ENCODE assay signal across 7 worm cellular contexts in genomic region chrII:4089183-4089582, ce11.
TF ChIP-seq lines count a peak whose summit lies in the region.

No protein-coding gene starts in this region.

TF ChIP-seq in whole organism, L1 larva, 84 proteins besides CTCF, POLR2A, EP300 and RAD21 (continues in another document):
- TF ChIP-seq ztf-11 (tag; optimal IDR thresholded peaks at IDR 0.05; lab: Kevin White, UChicago) (no peak), lin-13 (GFP tag; optimal IDR thresholded peaks at IDR 0.05; lab: Kevin White, UChicago) (peak; percentile 1), lsy-2 (tag; optimal IDR thresholded peaks at IDR 0.05; lab: Kevin White, UChicago) (peak; percentile 54 to 57), lin-35 (GFP tag; optimal IDR thresholded peaks at IDR 0.05; lab: Kevin White, UChicago) (peak in 1 of 2 experiments; percentile 78), egl-27 (tag; optimal IDR thresholded peaks at IDR 0.05; lab: Kevin White, UChicago) (no peak), nhr-76 (tag; optimal IDR thresholded peaks at IDR 0.05; lab: Kevin White, UChicago) (no peak), fkh-10 (GFP tag; optimal IDR thresholded peaks at IDR 0.05; lab: Kevin White, UChicago) (no peak), mdl-1 (tag; optimal IDR thresholded peaks at IDR 0.05; lab: Kevin White, UChicago) (peak in 1 of 2 experiments; percentile 49), snpc-4 (tag; optimal IDR thresholded peaks at IDR 0.05; lab: Kevin White, UChicago) (no peak), mef-2 (tag; optimal IDR thresholded peaks at IDR 0.05; lab: Kevin White, UChicago) (no peak), alr-1 (tag; optimal IDR thresholded peaks at IDR 0.05; lab: Kevin White, UChicago; ENCODE audit: borderline replicate concordance) (no peak), nhr-84 (tag; optimal IDR thresholded peaks at IDR 0.05; lab: Kevin White, UChicago) (no peak), C34B4.2 (tag; optimal IDR thresholded peaks at IDR 0.05; lab: Kevin White, UChicago) (no peak)

TF ChIP-seq in whole organism, L2 larva, 48 proteins besides CTCF, POLR2A, EP300 and RAD21 (continues in another document):
- peak; percentile 22 for TF ChIP-seq ztf-4 (tag; optimal IDR thresholded peaks at IDR 0.05; lab: Kevin White, UChicago)
- no peak for TF ChIP-seq nhr-77 (tag; optimal IDR thresholded peaks at IDR 0.05; lab: Kevin White, UChicago)
- TF ChIP-seq lin-11 (tag; optimal IDR thresholded peaks at IDR 0.05; lab: Kevin White, UChicago) = no peak
- TF ChIP-seq aly-2 (tag; optimal IDR thresholded peaks at IDR 0.05; lab: Kevin White, UChicago) = no peak
- peak; percentile 96 for TF ChIP-seq fos-1 (tag; optimal IDR thresholded peaks at IDR 0.05; lab: Kevin White, UChicago)
- TF ChIP-seq gmeb-1 (tag; optimal IDR thresholded peaks at IDR 0.05; lab: Kevin White, UChicago) = peak; percentile 74
- no peak for TF ChIP-seq peb-1 (tag; optimal IDR thresholded peaks at IDR 0.05; lab: Kevin White, UChicago)
- TF ChIP-seq nhr-10 (tag; optimal IDR thresholded peaks at IDR 0.05; lab: Kevin White, UChicago) = no peak
- no peak for TF ChIP-seq nhr-12 (tag; optimal IDR thresholded peaks at IDR 0.05; lab: Kevin White, UChicago)
- TF ChIP-seq zag-1 (tag; optimal IDR thresholded peaks at IDR 0.05; lab: Kevin White, UChicago) = no peak
- no peak for TF ChIP-seq nhr-11 (tag; optimal IDR thresholded peaks at IDR 0.05; lab: Kevin White, UChicago)
- no peak for TF ChIP-seq dmd-4 (tag; optimal IDR thresholded peaks at IDR 0.05; lab: Kevin White, UChicago)
- peak; percentile 11 for TF ChIP-seq mab-5 (tag; optimal IDR thresholded peaks at IDR 0.05; lab: Kevin White, UChicago)
- TF ChIP-seq nhr-23 (tag; optimal IDR thresholded peaks at IDR 0.05; lab: Kevin White, UChicago) = no peak

TF ChIP-seq in whole organism, L3 larva, 47 proteins besides CTCF, POLR2A, EP300 and RAD21 (continues in another document):
- TF ChIP-seq ztf-11 (tag; optimal IDR thresholded peaks at IDR 0.05; lab: Kevin White, UChicago) (no peak), ceh-9 (tag; optimal IDR thresholded peaks at IDR 0.05; lab: Kevin White, UChicago) (no peak), R02D3.7 (tag; optimal IDR thresholded peaks at IDR 0.05; lab: Kevin White, UChicago) (peak; percentile 38), aly-2 (tag; optimal IDR thresholded peaks at IDR 0.05; lab: Kevin White, UChicago) (no peak), elt-3 (tag; optimal IDR thresholded peaks at IDR 0.05; lab: Kevin White, UChicago) (peak in 2 of 3 experiments; percentile 11 to 68), jun-1 (tag; optimal IDR thresholded peaks at IDR 0.05; lab: Kevin White, UChicago) (peak; percentile 91), mdl-1 (tag; optimal IDR thresholded peaks at IDR 0.05; lab: Kevin White, UChicago) (peak; percentile 62), unc-62 (GFP tag; optimal IDR thresholded peaks at IDR 0.05; lab: Kevin White, UChicago) (peak; percentile 15), eor-1 (tag; optimal IDR thresholded peaks at IDR 0.05; lab: Kevin White, UChicago) (no peak), tbx-2 (tag; optimal IDR thresholded peaks at IDR 0.05; lab: Kevin White, UChicago) (peak; percentile 6), egl-5 (tag; optimal IDR thresholded peaks at IDR 0.05; lab: Kevin White, UChicago) (peak; percentile 33), skn-1 (tag; optimal IDR thresholded peaks at IDR 0.05; lab: Kevin White, UChicago) (no peak), pqm-1 (tag; optimal IDR thresholded peaks at IDR 0.05; lab: Kevin White, UChicago) (peak; percentile 98), snpc-4 (tag; optimal IDR thresholded peaks at IDR 0.05; lab: Kevin White, UChicago) (no peak)

TF ChIP-seq in whole organism, L4 larva, 104 proteins besides CTCF, POLR2A, EP300 and RAD21 (continues in another document):
- TF ChIP-seq lin-1 (GFP tag; IDR thresholded peaks at IDR 0.05; lab: Robert Waterston, UW) (peak; percentile 86), lin-13 (GFP tag; optimal IDR thresholded peaks at IDR 0.05; lab: Kevin White, UChicago) (peak; percentile 37), nhr-48 (tag; optimal IDR thresholded peaks at IDR 0.05; lab: Kevin White, UChicago) (peak; percentile 99), ceh-20 (GFP tag; IDR thresholded peaks at IDR 0.05; lab: Robert Waterston, UW) (peak; percentile 78), ceh-28 (tag; optimal IDR thresholded peaks at IDR 0.05; lab: Kevin White, UChicago) (no peak), dve-1 (tag; optimal IDR thresholded peaks at IDR 0.05; lab: Kevin White, UChicago; ENCODE audit: insufficient read depth) (peak; percentile 95), D1046.2 (GFP tag; IDR thresholded peaks at IDR 0.05; lab: Robert Waterston, UW) (no peak), lin-39 (tag; optimal IDR thresholded peaks at IDR 0.05; lab: Kevin White, UChicago) (no peak), dmd-8 (GFP tag; IDR thresholded peaks at IDR 0.05; lab: Robert Waterston, UW) (no peak), mxl-3 (GFP tag; optimal IDR thresholded peaks at IDR 0.05; lab: Kevin White, UChicago) (peak; percentile 98), php-3 (GFP tag; IDR thresholded peaks at IDR 0.05; lab: Robert Waterston, UW) (peak; percentile 77), nhr-25 (tag; optimal IDR thresholded peaks at IDR 0.05; lab: Kevin White, UChicago; ENCODE audit: borderline replicate concordance, insufficient read depth) (peak; percentile 30), nhr-11 (tag; optimal IDR thresholded peaks at IDR 0.05; lab: Kevin White, UChicago) (peak; percentile 58), hlh-11 (tag; optimal IDR thresholded peaks at IDR 0.05; lab: Kevin White, UChicago) (peak; percentile 96)

TF ChIP-seq in whole organism, late embryonic, 69 proteins besides CTCF, POLR2A, EP300 and RAD21:
- TF ChIP-seq elt-2 (tag; optimal IDR thresholded peaks at IDR 0.05; lab: Kevin White, UChicago) = peak; percentile 84
- no peak for TF ChIP-seq ceh-2 (tag; optimal IDR thresholded peaks at IDR 0.05; lab: Kevin White, UChicago)
- TF ChIP-seq ceh-18 (tag; optimal IDR thresholded peaks at IDR 0.05; lab: Kevin White, UChicago) = peak; percentile 59
- TF ChIP-seq unc-3 (GFP tag; conservative IDR thresholded peaks at IDR 0.05; lab: Robert Waterston, UW) = no peak
- TF ChIP-seq unc-3 (tag; optimal IDR thresholded peaks at IDR 0.05; lab: Kevin White, UChicago) = no peak

TF ChIP-seq in whole organism, mixed stage, embryonic, 35 proteins besides CTCF, POLR2A, EP300 and RAD21:
- peak; percentile 13 for TF ChIP-seq unc-120 (tag; optimal IDR thresholded peaks at IDR 0.05; lab: Kevin White, UChicago; ENCODE audit: poor library complexity, severe bottlenecking)
- TF ChIP-seq sptf-1 (tag; optimal IDR thresholded peaks at IDR 0.05; lab: Kevin White, UChicago) = no peak

TF ChIP-seq in whole organism, young adult, 124 proteins besides CTCF, POLR2A, EP300 and RAD21 (continues in another document):
- TF ChIP-seq somi-1 (GFP tag; optimal IDR thresholded peaks at IDR 0.05; lab: Kevin White, UChicago) (peak; percentile 93), ets-4 (GFP tag; optimal IDR thresholded peaks at IDR 0.05; lab: Kevin White, UChicago) (peak; percentile 12), mes-4 (tag; optimal IDR thresholded peaks at IDR 0.05; lab: Kevin White, UChicago) (no peak), hmg-20 (GFP tag; IDR thresholded peaks at IDR 0.05; lab: Robert Waterston, UW) (no peak), nhr-80 (tag; optimal IDR thresholded peaks at IDR 0.05; lab: Kevin White, UChicago) (peak; percentile 99), atf-7 (tag; optimal IDR thresholded peaks at IDR 0.05; lab: Kevin White, UChicago) (peak; percentile 74), athp-1 (tag; optimal IDR thresholded peaks at IDR 0.05; lab: Kevin White, UChicago) (no peak), lin-40 (tag; optimal IDR thresholded peaks at IDR 0.05; lab: Kevin White, UChicago) (peak; percentile 86), nhr-27 (tag; optimal IDR thresholded peaks at IDR 0.05; lab: Kevin White, UChicago) (no peak), C06A6.2 (GFP tag; conservative IDR thresholded peaks at IDR 0.05; lab: Robert Waterston, UW) (peak; percentile 76), snpc-4 (GFP tag; optimal IDR thresholded peaks at IDR 0.05; lab: Kevin White, UChicago) (no peak), snpc-4 (tag; optimal IDR thresholded peaks at IDR 0.05; lab: Kevin White, UChicago) (peak in 2 of 4 experiments; percentile 6 to 25), ztf-26 (tag; optimal IDR thresholded peaks at IDR 0.05; lab: Kevin White, UChicago) (peak; percentile 88), mcd-1 (GFP tag; IDR thresholded peaks at IDR 0.05; lab: Robert Waterston, UW) (peak; percentile 18; the same call in 1 of the 2 replicates), Y56A3A.18 (GFP tag; IDR thresholded peaks at IDR 0.05; lab: Robert Waterston, UW) (peak; percentile 42; the same call in 1 of the 2 replicates), nfyb-1 (GFP tag; IDR thresholded peaks at IDR 0.05; lab: Robert Waterston, UW) (peak; percentile 75), tlf-1 (GFP tag; optimal IDR thresholded peaks at IDR 0.05; lab: Kevin White, UChicago) (peak; percentile 48), attf-5 (GFP tag; optimal IDR thresholded peaks at IDR 0.05; lab: Kevin White, UChicago) (peak; percentile 65), him-1 (tag; optimal IDR thresholded peaks at IDR 0.05; lab: Kevin White, UChicago) (no peak), B0336.3 (GFP tag; IDR thresholded peaks at IDR 0.05; lab: Robert Waterston, UW) (peak; percentile 69; the same call in 1 of the 2 replicates), nhr-90 (tag; optimal IDR thresholded peaks at IDR 0.05; lab: Kevin White, UChicago) (peak; percentile 59), T26A5.8 (tag; optimal IDR thresholded peaks at IDR 0.05; lab: Kevin White, UChicago) (no peak), chd-7 (tag; optimal IDR thresholded peaks at IDR 0.05; lab: Kevin White, UChicago) (peak; percentile 1), ceh-100 (GFP tag; IDR thresholded peaks at IDR 0.05; lab: Robert Waterston, UW) (no peak), let-607 (tag; optimal IDR thresholded peaks at IDR 0.05; lab: Kevin White, UChicago) (peak in 1 of 2 experiments; percentile 24), lin-54 (GFP tag; optimal IDR thresholded peaks at IDR 0.05; lab: Kevin White, UChicago) (peak; percentile 8), madf-10 (tag; optimal IDR thresholded peaks at IDR 0.05; lab: Kevin White, UChicago) (peak; percentile 47), dox-1 (GFP tag; IDR thresholded peaks at IDR 0.05; lab: Robert Waterston, UW) (peak; percentile 65), tbp1 (GFP tag; optimal IDR thresholded peaks at IDR 0.05; lab: Kevin White, UChicago) (peak; percentile 61), lin-35 (GFP tag; optimal IDR thresholded peaks at IDR 0.05; lab: Kevin White, UChicago) (no peak), ztf-22 (GFP tag; optimal IDR thresholded peaks at IDR 0.05; lab: Kevin White, UChicago) (peak; percentile 71), akir-1 (GFP tag; optimal IDR thresholded peaks at IDR 0.05; lab: Kevin White, UChicago) (no peak), die-1 (tag; optimal IDR thresholded peaks at IDR 0.05; lab: Kevin White, UChicago) (peak; percentile 18), F23B12.7 (tag; optimal IDR thresholded peaks at IDR 0.05; lab: Kevin White, UChicago; ENCODE audit: insufficient read depth) (peak; percentile 66), efl-1 (GFP tag; optimal IDR thresholded peaks at IDR 0.05; lab: Kevin White, UChicago) (no peak), F22D6.2 (tag; optimal IDR thresholded peaks at IDR 0.05; lab: Kevin White, UChicago) (peak; percentile 93)
